Worm (Caenorhabditis elegans) whole organism, mixed stage, embryonic: ENCODE measurements around the gene ubc-23.

Experiments
- M03D4.4 ChIP-seq: sonication (generic microtip); optimal IDR thresholded peaks from 2 replicates; lab custom pipeline; 2017; ENCODE audit warnings: mild to moderate bottlenecking, missing genetic modification characterization, missing compliant biosample characterization
- bed-3 ChIP-seq: fragments of 200-800 bp; sonication (Bioruptor generic); optimal IDR thresholded peaks from 3 replicates; lab custom pipeline; 2018; ENCODE audit warnings: mild to moderate bottlenecking, missing genetic modification characterization, moderate library complexity, missing compliant biosample characterization
- blmp-1 ChIP-seq: fragments of 150-350 bp; optimal IDR thresholded peaks from 2 replicates; lab custom pipeline; 2014; ENCODE audit warnings: missing biosample characterization, missing genetic modification characterization
- ceh-39 ChIP-seq: fragments of 150-350 bp; optimal IDR thresholded peaks from 2 replicates; lab custom pipeline; 2014; ENCODE audit warnings: missing biosample characterization, missing genetic modification characterization
- ceh-43 ChIP-seq: fragments of 200-800 bp; sonication (Bioruptor generic); optimal IDR thresholded peaks from 2 replicates; lab custom pipeline; 2018; ENCODE audit warnings: mild to moderate bottlenecking, missing genetic modification characterization, moderate library complexity, missing compliant biosample characterization
- ceh-83 ChIP-seq: fragments of 200-800 bp; sonication (Bioruptor generic); optimal IDR thresholded peaks from 2 replicates; lab custom pipeline; 2018; ENCODE audit warnings: mild to moderate bottlenecking, missing genetic modification characterization, missing compliant biosample characterization
- ces-1 ChIP-seq: fragments of 150-350 bp; optimal IDR thresholded peaks from 2 replicates; lab custom pipeline; 2014; ENCODE audit warnings: missing biosample characterization, missing genetic modification reagents, missing genetic modification characterization
- cnd-1 ChIP-seq: fragments of 200-800 bp; sonication (Bioruptor generic); optimal IDR thresholded peaks from 2 replicates; lab custom pipeline; 2018; ENCODE audit warnings: mild to moderate bottlenecking, missing genetic modification characterization, missing compliant biosample characterization
- drap-1 ChIP-seq: fragments of 200-800 bp; sonication (Bioruptor generic); optimal IDR thresholded peaks from 3 replicates; lab custom pipeline; 2018; ENCODE audit warnings: mild to moderate bottlenecking, missing genetic modification characterization, missing compliant biosample characterization
- elt-1 ChIP-seq: sonication (generic microtip); optimal IDR thresholded peaks from 2 replicates; lab custom pipeline; 2017; ENCODE audit warnings: missing genetic modification characterization, mild to moderate bottlenecking, missing compliant biosample characterization, antibody characterized with exemption, moderate library complexity, borderline replicate concordance; ENCODE audit not compliant: insufficient read depth
- elt-3 ChIP-seq: fragments of 150-350 bp; optimal IDR thresholded peaks from 2 replicates; lab custom pipeline; 2014; ENCODE audit warnings: missing biosample characterization, missing genetic modification characterization
- flh-1 ChIP-seq: fragments of 200-800 bp; sonication (Bioruptor generic); optimal IDR thresholded peaks from 2 replicates; lab custom pipeline; 2018; ENCODE audit warnings: mild to moderate bottlenecking, missing genetic modification characterization, moderate library complexity, missing compliant biosample characterization
- ham-2 ChIP-seq: fragments of 200-800 bp; sonication (Bioruptor generic); optimal IDR thresholded peaks from 2 replicates; lab custom pipeline; 2018; ENCODE audit warnings: mild to moderate bottlenecking, missing genetic modification characterization, missing compliant biosample characterization
- hlh-1 ChIP-seq: fragments of 150-350 bp; optimal IDR thresholded peaks from 2 replicates; lab custom pipeline; 2014; ENCODE audit warnings: missing biosample characterization, missing genetic modification reagents, missing genetic modification characterization
- lin-13 ChIP-seq: fragments of 150-350 bp; optimal IDR thresholded peaks from 2 replicates; lab custom pipeline; 2014; ENCODE audit warnings: missing biosample characterization, missing genetic modification characterization
- lin-32 ChIP-seq: fragments of 200-800 bp; sonication (Bioruptor generic); optimal IDR thresholded peaks from 2 replicates; lab custom pipeline; 2018; ENCODE audit warnings: mild to moderate bottlenecking, missing genetic modification characterization, missing compliant biosample characterization
- lsy-2 ChIP-seq: fragments of 150-350 bp; optimal IDR thresholded peaks from 2 replicates; lab custom pipeline; 2014; ENCODE audit warnings: missing biosample characterization, missing genetic modification characterization
- mep-1 ChIP-seq: fragments of 150-350 bp; optimal IDR thresholded peaks from 2 replicates; lab custom pipeline; 2017; ENCODE audit warnings: missing biosample characterization, missing genetic modification reagents, missing genetic modification characterization, inconsistent platforms
- mls-2 ChIP-seq: sonication (generic microtip); optimal IDR thresholded peaks from 2 replicates; lab custom pipeline; 2016; ENCODE audit warnings: mild to moderate bottlenecking, missing genetic modification characterization, moderate library complexity, missing compliant biosample characterization
- nhr-12 ChIP-seq: fragments of 150-350 bp; optimal IDR thresholded peaks from 2 replicates; lab custom pipeline; 2014; ENCODE audit warnings: missing biosample characterization, missing genetic modification characterization
- nhr-2 ChIP-seq: fragments of 150-350 bp; optimal IDR thresholded peaks from 2 replicates; lab custom pipeline; 2014; ENCODE audit warnings: missing biosample characterization, missing genetic modification characterization
- nhr-237 ChIP-seq: fragments of 150-350 bp; optimal IDR thresholded peaks from 2 replicates; lab custom pipeline; 2014; ENCODE audit warnings: missing biosample characterization, missing genetic modification characterization
- nhr-28 ChIP-seq: fragments of 150-350 bp; optimal IDR thresholded peaks from 2 replicates; lab custom pipeline; 2014; ENCODE audit warnings: missing biosample characterization, missing genetic modification characterization
- nhr-76 ChIP-seq: sonication (generic microtip); optimal IDR thresholded peaks from 2 replicates; lab custom pipeline; 2017; ENCODE audit warnings: missing biosample characterization, missing genetic modification characterization
- pha-4 ChIP-seq: fragments of 150-350 bp; optimal IDR thresholded peaks from 2 replicates; lab custom pipeline; 2018; ENCODE audit warnings: missing biosample characterization, missing genetic modification reagents, missing genetic modification characterization
- sem-2 ChIP-seq: fragments of 200-800 bp; sonication (Bioruptor generic); optimal IDR thresholded peaks from 2 replicates; lab custom pipeline; 2018; ENCODE audit warnings: mild to moderate bottlenecking, missing genetic modification characterization, missing compliant biosample characterization
- snpc-4 ChIP-seq: fragments of 150-350 bp; optimal IDR thresholded peaks from 2 replicates; lab custom pipeline; 2014; ENCODE audit warnings: missing biosample characterization, missing genetic modification characterization
- sptf-1 ChIP-seq: sonication (generic microtip); optimal IDR thresholded peaks from 2 replicates; lab custom pipeline; 2017; ENCODE audit warnings: mild to moderate bottlenecking, missing genetic modification characterization, moderate library complexity, missing compliant biosample characterization
- tbx-8 ChIP-seq: fragments of 200-800 bp; sonication (Bioruptor generic); optimal IDR thresholded peaks from 2 replicates; lab custom pipeline; 2018; ENCODE audit warnings: mild to moderate bottlenecking, missing genetic modification characterization, moderate library complexity, missing compliant biosample characterization
- unc-120 ChIP-seq: sonication (generic microtip); optimal IDR thresholded peaks from 2 replicates; lab custom pipeline; 2017; ENCODE audit warnings: missing genetic modification characterization, missing compliant biosample characterization; ENCODE audit not compliant: poor library complexity, severe bottlenecking
- unc-39 ChIP-seq: fragments of 150-350 bp; optimal IDR thresholded peaks from 2 replicates; lab custom pipeline; 2014; ENCODE audit warnings: missing biosample characterization, missing genetic modification characterization
- zip-8 ChIP-seq: fragments of 150-350 bp; optimal IDR thresholded peaks from 2 replicates; lab custom pipeline; 2014; ENCODE audit warnings: missing biosample characterization, missing genetic modification characterization
- ztf-11 ChIP-seq: fragments of 150-350 bp; optimal IDR thresholded peaks from 2 replicates; lab custom pipeline; 2014; ENCODE audit warnings: missing biosample characterization, missing genetic modification characterization

The ubc-23 gene

DNA sequence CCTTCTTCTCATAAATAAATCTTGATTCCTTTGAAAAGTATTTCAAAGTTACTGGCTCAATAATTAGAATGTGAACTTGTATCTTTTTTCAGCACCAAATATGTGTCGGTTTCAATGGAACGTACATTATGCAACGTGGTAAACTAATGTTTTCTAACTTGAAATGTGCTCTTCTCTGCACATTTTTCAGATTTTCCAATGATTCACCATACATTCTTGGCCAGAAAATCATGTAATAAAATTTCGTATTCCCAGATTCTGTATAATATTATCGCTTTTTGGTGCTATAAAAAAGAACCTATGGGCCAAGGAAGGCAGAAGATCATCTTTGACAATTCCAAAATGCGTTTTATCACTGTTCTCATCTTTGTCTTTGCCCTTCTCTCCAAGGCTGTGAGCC, 16.9 kb downstream of the ubc-23 start, which contains the start of gene C06E2.9:
Gene C06E2.9 (plus strand): TSS at position 301 of the 400 bp plus-strand sequence.
- no peak for TF ChIP-seq sem-2 (GFP tag; lab: Kevin White, UChicago)
- no peak for TF ChIP-seq nhr-76 (tag; lab: Kevin White, UChicago)
- TF ChIP-seq lsy-2, result no peak
- TF ChIP-seq zip-8 (tag; lab: Kevin White, UChicago), result no peak
- no peak for TF ChIP-seq elt-3
- TF ChIP-seq cnd-1, result no peak
- TF ChIP-seq snpc-4 (tag; lab: Kevin White, UChicago), result no peak
- no peak for TF ChIP-seq ces-1 (GFP tag; lab: Kevin White, UChicago)
- no peak for TF ChIP-seq ceh-43
- no peak for TF ChIP-seq mep-1 (tag; lab: Kevin White, UChicago)
- no peak for TF ChIP-seq blmp-1 (tag; lab: Kevin White, UChicago)

DNA sequence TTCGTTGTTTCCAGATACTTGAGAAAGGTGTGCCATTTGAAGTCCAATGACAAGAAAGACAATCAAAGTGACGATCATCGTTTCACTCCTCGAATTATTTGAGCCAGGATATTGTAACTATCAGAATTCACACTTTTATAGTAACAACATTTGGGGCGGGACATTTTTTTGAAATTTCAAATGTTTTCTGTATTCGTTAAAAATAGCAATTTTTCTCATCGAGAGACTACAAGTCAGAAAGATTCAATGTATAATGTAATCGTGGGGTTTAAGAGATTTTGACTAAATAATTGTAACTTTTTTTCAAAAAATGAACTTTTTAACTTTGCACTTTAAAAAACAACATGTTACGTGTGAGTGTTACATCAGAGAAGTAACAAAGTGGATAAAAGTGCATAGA, 22.5 kb downstream of the ubc-23 start, which contains the start of gene ins-9:
Gene ins-9 (minus strand): TSS at position 101 of the 400 bp plus-strand sequence.
- TF ChIP-seq pha-4 (tag; lab: Kevin White, UChicago), result no peak
- no peak for TF ChIP-seq nhr-2 (tag; lab: Kevin White, UChicago)
- no peak for TF ChIP-seq cnd-1
- TF ChIP-seq bed-3 (GFP tag; lab: Kevin White, UChicago), result no peak
- no peak for TF ChIP-seq sptf-1 (tag; lab: Kevin White, UChicago)
- no peak for TF ChIP-seq ceh-39 (tag; lab: Kevin White, UChicago)
- no peak for TF ChIP-seq drap-1 (GFP tag; lab: Kevin White, UChicago)
- no peak for TF ChIP-seq lin-32 (GFP tag; lab: Kevin White, UChicago)
- no peak for TF ChIP-seq nhr-12 (tag; lab: Kevin White, UChicago)
- no peak for TF ChIP-seq mep-1 (tag; lab: Kevin White, UChicago)
- no peak for TF ChIP-seq flh-1

- TF ChIP-seq mep-1 (tag; lab: Kevin White, UChicago), result no peak
- no peak for TF ChIP-seq bed-3 (GFP tag; lab: Kevin White, UChicago)
- TF ChIP-seq M03D4.4 (tag; lab: Kevin White, UChicago), result no peak
- TF ChIP-seq ztf-11 (tag; lab: Kevin White, UChicago), result no peak
- no peak for TF ChIP-seq hlh-1 (tag; lab: Kevin White, UChicago)
- no peak for TF ChIP-seq nhr-76 (tag; lab: Kevin White, UChicago)
- no peak for TF ChIP-seq nhr-2 (tag; lab: Kevin White, UChicago)
- no peak for TF ChIP-seq flh-1
- no peak for TF ChIP-seq drap-1 (GFP tag; lab: Kevin White, UChicago)
- no peak for TF ChIP-seq ceh-39 (tag; lab: Kevin White, UChicago)
These were observed 25.1 kb downstream of the ubc-23 start, which contains the start of the genes ubc-22 and ubc-21 for ce11 chrX:8869112-8869675. Gene ubc-22, minus strand, starts transcription at chrX:8869162. Gene ubc-21, plus strand, starts transcription at chrX:8869625.

- TF ChIP-seq drap-1 (GFP tag; lab: Kevin White, UChicago) (no peak), nhr-2 (tag; lab: Kevin White, UChicago) (no peak), ztf-11 (tag; lab: Kevin White, UChicago) (no peak), nhr-28 (tag; lab: Kevin White, UChicago) (no peak), blmp-1 (tag; lab: Kevin White, UChicago) (no peak), tbx-8 (GFP tag; lab: Kevin White, UChicago) (no peak), ces-1 (GFP tag; lab: Kevin White, UChicago) (no peak), bed-3 (GFP tag; lab: Kevin White, UChicago) (no peak), hlh-1 (tag; lab: Kevin White, UChicago) (no peak), unc-120 (no peak), lsy-2 (no peak), ham-2 (GFP tag; lab: Kevin White, UChicago) (no peak)
These were observed 30.7 kb downstream of the ubc-23 start, which contains the start of gene C06E2.1 for ce11 chrX:8874748-8875147. Gene C06E2.1, minus strand, starts transcription at chrX:8874848.

DNA sequence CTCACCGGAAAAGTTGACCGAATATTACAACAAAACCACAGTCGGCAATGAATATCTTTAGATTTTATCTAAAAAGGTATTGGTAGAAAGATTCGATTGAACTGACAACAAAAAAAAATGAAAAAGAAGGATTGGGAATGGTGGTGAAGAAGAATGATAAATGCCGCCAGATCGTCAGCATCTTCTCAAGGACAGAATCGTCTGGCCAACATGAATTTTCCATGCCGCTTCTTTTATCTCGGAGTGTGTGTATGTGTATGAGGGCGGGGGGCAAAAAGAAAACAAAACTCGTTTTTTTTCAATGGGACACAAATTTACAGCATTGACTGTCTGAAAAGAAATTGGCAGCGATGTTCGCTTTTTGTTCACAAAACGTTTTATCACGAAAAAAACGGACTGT, 31.8 kb downstream of the ubc-23 start:
- no peak for TF ChIP-seq pha-4 (tag; lab: Kevin White, UChicago)
- TF ChIP-seq lin-13 (tag; lab: Kevin White, UChicago), result no peak
- TF ChIP-seq mls-2 (tag; lab: Kevin White, UChicago), result no peak
- TF ChIP-seq elt-1, result no peak
- no peak for TF ChIP-seq unc-39 (tag; lab: Kevin White, UChicago)
- no peak for TF ChIP-seq zip-8 (tag; lab: Kevin White, UChicago)
- no peak for TF ChIP-seq ces-1 (GFP tag; lab: Kevin White, UChicago)
- TF ChIP-seq hlh-1 (tag; lab: Kevin White, UChicago), result no peak
- no peak for TF ChIP-seq nhr-2 (tag; lab: Kevin White, UChicago)
- TF ChIP-seq nhr-12 (tag; lab: Kevin White, UChicago), result no peak
- TF ChIP-seq nhr-237 (tag; lab: Kevin White, UChicago), result no peak
- TF ChIP-seq blmp-1 (tag; lab: Kevin White, UChicago), result no peak
- no peak for TF ChIP-seq ham-2 (GFP tag; lab: Kevin White, UChicago)
- TF ChIP-seq snpc-4 (tag; lab: Kevin White, UChicago), result no peak
- TF ChIP-seq ceh-39 (tag; lab: Kevin White, UChicago), result no peak
- TF ChIP-seq ztf-11 (tag; lab: Kevin White, UChicago), result no peak
- TF ChIP-seq sem-2 (GFP tag; lab: Kevin White, UChicago), result no peak
- no peak for TF ChIP-seq ceh-83 (GFP tag; lab: Kevin White, UChicago)
